Worm (Caenorhabditis elegans): ENCODE results near the gene selt-1.2.
A peak's percentile ranks its signal among the peaks of the same experiment; 100 is the strongest.

selt-1.2 gene

DNA sequence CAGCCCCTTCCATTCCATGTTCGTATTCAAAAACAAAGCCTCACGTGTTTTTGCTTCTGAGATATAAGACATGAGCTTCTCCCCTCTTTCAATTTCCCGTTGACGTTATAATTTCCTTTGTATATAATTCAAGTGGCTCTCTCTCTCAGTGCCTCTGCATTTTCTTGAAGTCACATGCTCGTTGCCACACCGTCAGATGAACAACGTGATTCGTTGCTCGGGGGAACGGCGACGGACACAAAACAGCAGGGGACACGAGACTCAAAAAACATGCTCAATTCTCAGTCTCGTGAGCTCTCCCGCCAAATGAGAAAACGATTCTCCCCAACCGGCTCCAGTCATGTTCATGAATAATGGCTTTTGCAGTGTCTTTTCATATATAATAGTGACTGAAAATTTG lies 38.8 kb downstream of the selt-1.2 start:
- TF ChIP-seq nhr-43 (tag; optimal IDR thresholded peaks at IDR 0.05; ENCODE audit: poor library complexity, severe bottlenecking) (no peak), ceh-28 (tag; optimal IDR thresholded peaks at IDR 0.05) (no peak), unc-39 (tag; optimal IDR thresholded peaks at IDR 0.05) (no peak), fkh-2 (tag; optimal IDR thresholded peaks at IDR 0.05) (no peak), nhr-77 (tag; optimal IDR thresholded peaks at IDR 0.05) (no peak), lin-39 (tag; optimal IDR thresholded peaks at IDR 0.05) (no peak), nhr-25 (tag; optimal IDR thresholded peaks at IDR 0.05) (no peak), nhr-237 (tag; optimal IDR thresholded peaks at IDR 0.05) (no peak), pqm-1 (tag; optimal IDR thresholded peaks at IDR 0.05) (no peak), lin-15B (tag; optimal IDR thresholded peaks at IDR 0.05) (no peak), nfya-1 (tag; optimal IDR thresholded peaks at IDR 0.05; ENCODE audit: insufficient read depth) (no peak)

DNA sequence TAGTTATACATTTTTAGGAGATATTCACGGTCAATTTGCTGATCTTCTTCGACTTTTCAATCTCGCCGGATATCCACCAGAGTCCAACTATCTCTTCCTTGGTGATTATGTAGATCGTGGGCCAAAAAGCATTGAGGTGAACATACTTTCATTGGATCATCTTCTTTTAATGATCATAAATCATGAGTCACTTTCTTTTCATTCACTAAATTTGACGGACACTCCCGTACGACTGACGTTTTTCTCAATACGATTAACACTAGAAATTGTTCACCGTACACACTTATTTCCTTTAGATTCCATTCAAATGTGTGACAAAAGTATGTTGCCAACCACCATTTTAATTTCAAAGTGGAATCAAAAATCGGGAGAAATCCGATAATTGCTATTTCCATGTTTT lies 44.3 kb downstream of the selt-1.2 start:
- TF ChIP-seq ztf-4 (tag; optimal IDR thresholded peaks at IDR 0.05): no peak
- no peak for TF ChIP-seq elt-1 (tag; optimal IDR thresholded peaks at IDR 0.05)
- no peak for TF ChIP-seq ZK546.5 (tag; optimal IDR thresholded peaks at IDR 0.05)
- no peak for TF ChIP-seq ceh-82 (tag; optimal IDR thresholded peaks at IDR 0.05)
- TF ChIP-seq nhr-237 (tag; optimal IDR thresholded peaks at IDR 0.05): no peak
- no peak for TF ChIP-seq nhr-43 (tag; optimal IDR thresholded peaks at IDR 0.05; ENCODE audit: poor library complexity, severe bottlenecking)
- no peak for TF ChIP-seq ceh-28 (tag; optimal IDR thresholded peaks at IDR 0.05)
- no peak for TF ChIP-seq elt-3 (tag; optimal IDR thresholded peaks at IDR 0.05)
- no peak for TF ChIP-seq egl-27 (tag; optimal IDR thresholded peaks at IDR 0.05)
- no peak for TF ChIP-seq jun-1 (tag; optimal IDR thresholded peaks at IDR 0.05)
- TF ChIP-seq unc-39 (tag; optimal IDR thresholded peaks at IDR 0.05): no peak
- TF ChIP-seq ceh-9 (tag; optimal IDR thresholded peaks at IDR 0.05): no peak
- no peak for TF ChIP-seq hmg-11 (tag; optimal IDR thresholded peaks at IDR 0.05)
- TF ChIP-seq nhr-28 (tag; optimal IDR thresholded peaks at IDR 0.05): no peak
- no peak for TF ChIP-seq unc-62 (GFP tag; optimal IDR thresholded peaks at IDR 0.05)
- no peak for TF ChIP-seq nfya-1 (tag; optimal IDR thresholded peaks at IDR 0.05; ENCODE audit: insufficient read depth)

DNA sequence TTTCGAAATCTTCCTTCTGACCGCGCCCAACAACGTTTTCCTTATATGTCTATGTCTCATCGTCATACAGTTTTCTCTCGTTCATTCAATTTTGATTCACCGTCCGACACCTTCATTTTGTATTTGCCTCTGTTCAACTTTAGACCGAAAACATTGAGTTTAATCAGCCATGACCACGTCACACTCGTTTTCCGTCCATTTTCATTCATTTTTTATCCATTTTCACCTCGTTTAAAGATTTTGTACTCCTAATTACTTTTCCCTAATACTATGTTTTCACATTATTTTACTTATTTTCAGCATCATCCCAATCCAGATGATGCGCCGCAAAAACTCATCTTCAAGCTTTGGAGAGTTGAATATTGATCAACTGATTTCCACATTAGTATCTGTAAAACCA lies 44.9 kb downstream of the selt-1.2 start, which contains the start of gene pph-1:
TSS of gene pph-1 (plus strand) at position 301 of the 400 bp plus-strand sequence.
- TF ChIP-seq elt-1 (tag; optimal IDR thresholded peaks at IDR 0.05): no peak
- no peak for TF ChIP-seq ceh-28 (tag; optimal IDR thresholded peaks at IDR 0.05)
- no peak for TF ChIP-seq ceh-82 (tag; optimal IDR thresholded peaks at IDR 0.05)

DNA sequence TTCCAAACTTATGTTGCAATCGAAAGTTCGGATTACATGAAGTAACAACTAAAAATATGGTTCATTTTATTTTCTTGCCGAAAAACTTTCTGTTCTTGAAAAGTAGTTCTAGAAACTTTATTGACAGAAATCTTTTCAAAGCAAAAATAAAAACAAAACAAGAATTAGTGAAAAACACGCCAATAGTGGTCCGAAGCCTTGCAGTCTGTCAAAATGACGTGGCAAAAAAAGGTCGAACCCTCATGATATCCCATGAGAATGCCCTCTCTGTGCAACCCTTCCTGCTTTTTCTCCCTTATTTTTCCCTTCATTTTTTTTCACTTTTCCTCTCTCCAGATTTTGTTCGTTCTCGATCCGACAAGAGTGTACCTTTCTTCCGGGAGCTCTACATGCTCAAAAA lies 48.0 kb downstream of the selt-1.2 start:
- peak; percentile 35 for TF ChIP-seq fkh-10 (GFP tag; optimal IDR thresholded peaks at IDR 0.05)
- TF ChIP-seq sea-2 (GFP tag; optimal IDR thresholded peaks at IDR 0.05): no peak

All from whole organism, L3 larva.